Fruit fly (Drosophila melanogaster): Measurements from ENCODE around the gene CG12985.
A peak's percentile ranks its signal among the peaks of the same experiment; 100 is the strongest.

The CG12985 gene

DNA sequence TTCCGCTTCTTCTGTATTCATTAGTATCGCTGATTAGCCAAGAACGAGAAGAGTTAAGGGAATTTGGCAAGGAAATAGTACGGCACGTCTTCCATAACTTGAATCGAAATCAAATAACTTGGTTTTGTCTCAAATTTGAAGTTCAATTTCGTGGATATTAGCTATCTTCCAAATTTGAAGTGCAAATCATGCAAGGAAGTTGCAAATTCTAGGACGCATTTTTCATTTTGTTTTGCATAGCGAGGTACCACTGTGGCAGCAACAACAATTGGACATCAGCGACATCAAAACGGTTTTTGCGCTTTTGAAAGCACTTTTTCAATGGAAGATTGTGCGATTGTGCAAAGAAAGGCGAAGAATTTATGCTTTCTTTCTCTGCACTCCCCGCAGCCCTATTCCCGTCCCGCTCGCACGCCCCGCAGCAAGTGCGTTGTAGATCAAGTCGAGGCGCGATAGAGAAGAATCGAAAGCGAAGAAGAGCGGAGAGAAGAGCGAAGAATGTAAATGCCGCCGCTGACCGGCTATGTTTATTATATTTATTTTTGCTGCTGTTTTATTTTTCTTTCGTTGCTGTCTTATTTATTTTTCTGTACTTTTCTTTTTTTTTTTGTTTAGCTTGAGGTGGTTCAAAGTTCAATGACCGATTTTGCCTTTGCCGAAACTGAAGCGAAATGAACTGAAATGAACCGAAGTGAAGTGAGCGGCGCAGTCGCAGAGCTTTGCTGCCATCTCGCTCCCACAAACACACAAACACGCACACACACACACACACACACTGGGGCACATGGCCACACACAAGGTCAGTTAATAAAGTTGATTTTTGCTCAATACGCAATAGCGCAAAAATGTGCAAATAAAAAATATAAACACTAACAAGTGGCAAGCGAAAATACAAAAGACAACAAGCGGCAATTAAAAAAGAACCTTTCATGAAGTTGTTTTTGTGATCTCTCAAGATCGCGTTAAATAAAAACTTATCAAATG lies 2.1 kb upstream of the CG12985 start:
- peak; percentile 47 for TF ChIP-seq OdsH (GFP tag; optimal IDR thresholded peaks at IDR 0.05)
- peak; percentile 39 for TF ChIP-seq dmrt93B (GFP tag; optimal IDR thresholded peaks at IDR 0.05)
- TF ChIP-seq Hnf4 (GFP tag; optimal IDR thresholded peaks at IDR 0.05) = peak; percentile 57
- TF ChIP-seq Dif (GFP tag; optimal IDR thresholded peaks at IDR 0.05; ENCODE audit: partially characterized antibody) = no peak
- no peak for TF ChIP-seq Abd-B (GFP tag; optimal IDR thresholded peaks at IDR 0.05)
- TF ChIP-seq foxo (GFP tag; optimal IDR thresholded peaks at IDR 0.05) = peak in 1 of 2 experiments; percentile 89
- TF ChIP-seq CG9705 (GFP tag; optimal IDR thresholded peaks at IDR 0.05) = peak; percentile 24
- no peak for TF ChIP-seq Mio (GFP tag; optimal IDR thresholded peaks at IDR 0.05)
- TF ChIP-seq Dfd (GFP tag; optimal IDR thresholded peaks at IDR 0.05) = peak; percentile 64
- peak; percentile 78 for TF ChIP-seq HLH106 (tag; optimal IDR thresholded peaks at IDR 0.05)
- peak; percentile 80 for TF ChIP-seq fru (GFP tag; optimal IDR thresholded peaks at IDR 0.05)
- peak; percentile 38 for TF ChIP-seq tai (GFP tag; optimal IDR thresholded peaks at IDR 0.05)
- TF ChIP-seq woc (GFP tag; optimal IDR thresholded peaks at IDR 0.05) = peak; percentile 19
- peak; percentile 74 for TF ChIP-seq br (GFP tag; optimal IDR thresholded peaks at IDR 0.05)
- peak; percentile 5 for TF ChIP-seq Vsx2 (GFP tag; optimal IDR thresholded peaks at IDR 0.05; ENCODE audit: partially characterized antibody)
- peak; percentile 81 for TF ChIP-seq h (GFP tag; optimal IDR thresholded peaks at IDR 0.05)
- peak; percentile 35 for TF ChIP-seq Sp1 (GFP tag; optimal IDR thresholded peaks at IDR 0.05)
- no peak for TF ChIP-seq dsf (GFP tag; optimal IDR thresholded peaks at IDR 0.05; ENCODE audit: borderline replicate concordance)
- TF ChIP-seq pan (optimal IDR thresholded peaks at IDR 0.05) = no peak
- no peak for TF ChIP-seq jim (GFP tag; optimal IDR thresholded peaks at IDR 0.05)
- TF ChIP-seq Rel (GFP tag; optimal IDR thresholded peaks at IDR 0.05) = peak; percentile 9
- peak; percentile 28 for TF ChIP-seq Rel (tag; optimal IDR thresholded peaks at IDR 0.05)
- TF ChIP-seq psq (GFP tag; optimal IDR thresholded peaks at IDR 0.05) = peak; percentile 70
- TF ChIP-seq sage (GFP tag; optimal IDR thresholded peaks at IDR 0.05) = peak; percentile 1
- no peak for TF ChIP-seq N (GFP tag; optimal IDR thresholded peaks at IDR 0.05)
- TF ChIP-seq rgr (GFP tag; optimal IDR thresholded peaks at IDR 0.05) = peak; percentile 80
- TF ChIP-seq ey (GFP tag; optimal IDR thresholded peaks at IDR 0.05) = peak; percentile 85
- TF ChIP-seq CG32264 (GFP tag; optimal IDR thresholded peaks at IDR 0.05) = no peak
- TF ChIP-seq sv (GFP tag; optimal IDR thresholded peaks at IDR 0.05) = no peak
- TF ChIP-seq usp (GFP tag; optimal IDR thresholded peaks at IDR 0.05) = no peak
- no peak for TF ChIP-seq lola (GFP tag; optimal IDR thresholded peaks at IDR 0.05)
- no peak for TF ChIP-seq Hr83 (GFP tag; optimal IDR thresholded peaks at IDR 0.05; ENCODE audit: poor library complexity, severe bottlenecking)
- TF ChIP-seq CrebA (GFP tag; optimal IDR thresholded peaks at IDR 0.05; ENCODE audit: borderline replicate concordance) = peak; percentile 38
- no peak for TF ChIP-seq Myc (optimal IDR thresholded peaks at IDR 0.05)
- no peak for TF ChIP-seq Jra (GFP tag; optimal IDR thresholded peaks at IDR 0.05)
- TF ChIP-seq dl (GFP tag; optimal IDR thresholded peaks at IDR 0.05; ENCODE audit: insufficient read depth in 1 of 2, partially characterized antibody in 2 of 2) = no peak
- TF ChIP-seq GATAd (GFP tag; optimal IDR thresholded peaks at IDR 0.05) = no peak
- TF ChIP-seq Hr78 (GFP tag; optimal IDR thresholded peaks at IDR 0.05) = no peak
- no peak for TF ChIP-seq brk (GFP tag; optimal IDR thresholded peaks at IDR 0.05)

DNA sequence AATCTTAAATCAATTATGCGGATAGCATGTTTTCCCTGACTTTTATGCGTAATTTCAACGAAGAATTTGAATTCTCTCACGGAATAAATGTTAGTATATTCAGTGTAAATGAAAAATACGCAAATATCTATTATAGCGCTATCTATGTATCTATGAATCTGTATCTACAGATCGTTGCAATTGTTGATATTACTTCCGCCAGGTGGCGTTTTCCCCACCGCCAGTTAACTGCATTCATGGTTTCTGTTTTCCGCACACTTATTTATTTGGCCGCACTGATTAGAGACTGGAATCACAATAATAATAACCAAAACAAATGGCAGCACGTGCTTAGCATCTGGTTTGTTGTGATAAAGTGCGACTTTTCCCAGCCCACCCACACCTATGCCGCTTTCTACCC lies 749 bp upstream of the CG12985 start:
- no peak for TF ChIP-seq Vsx2 (GFP tag; optimal IDR thresholded peaks at IDR 0.05; ENCODE audit: partially characterized antibody)

Data from whole organism, wandering third instar larva.